Fruit fly (Drosophila melanogaster) whole organism, pupa: ENCODE results near the gene mRpL11.

Experiments used
- CG8301 ChIP-seq: fragments of 200-800 bp; sonication (Bioruptor generic); optimal IDR thresholded peaks from 2 replicates; lab custom pipeline; 2018; ENCODE audit warnings: missing biosample characterization, mild to moderate bottlenecking, missing genetic modification characterization
- D1 ChIP-seq: fragments of 200-800 bp; sonication (Bioruptor generic); optimal IDR thresholded peaks from 2 replicates; lab custom pipeline; 2018; ENCODE audit warnings: missing biosample characterization, mild to moderate bottlenecking, missing genetic modification characterization, moderate library complexity
- EcR ChIP-seq: fragments of 200-800 bp; sonication (Bioruptor generic); optimal IDR thresholded peaks from 3 replicates; lab custom pipeline; 2019; ENCODE audit warnings: missing biosample characterization, missing genetic modification characterization, mild to moderate bottlenecking, moderate library complexity, missing genetic modification reagents
- Pif1A ChIP-seq: fragments of 200-800 bp; sonication (Bioruptor generic); optimal IDR thresholded peaks from 3 replicates; lab custom pipeline; 2016; ENCODE audit warnings: missing biosample characterization, missing genetic modification characterization
- Pif1B ChIP-seq: fragments of 200-800 bp; sonication (Bioruptor generic); optimal IDR thresholded peaks from 3 replicates; lab custom pipeline; 2016; ENCODE audit warnings: missing biosample characterization, missing genetic modification characterization

- no peak for TF ChIP-seq D1
- no peak for TF ChIP-seq Pif1A (GFP tag; lab: Kevin White, UChicago)
- TF ChIP-seq CG8301 (tag; lab: Kevin White, UChicago): peak; percentile 47
- no peak for TF ChIP-seq EcR (GFP tag; lab: Kevin White, UChicago)
- no peak for TF ChIP-seq Pif1B (GFP tag; lab: Kevin White, UChicago)
Observed at dm6 chr3R:14467231-14467846, 44.3 kb upstream of the mRpL11 start.
